Comparison of ENCODE assay signal across 5 fruit fly cellular contexts in genomic region chr3R:17116231-17116630, dm6.
TF ChIP-seq lines count a peak whose summit lies in the region.

No protein-coding gene starts in this region.

- no peak for TF ChIP-seq CTCF in whole organism, embryonic (GFP tag; optimal IDR thresholded peaks at IDR 0.05; lab: Kevin White, UChicago)

TF ChIP-seq in whole organism, adult, 20 proteins besides CTCF, POLR2A, EP300 and RAD21:
- peak; percentile 30 for TF ChIP-seq CG12768 (GFP tag; optimal IDR thresholded peaks at IDR 0.05; lab: Kevin White, UChicago)
- TF ChIP-seq CG5204 (GFP tag; optimal IDR thresholded peaks at IDR 0.05; lab: Kevin White, UChicago) = no peak
- peak; percentile 90 for TF ChIP-seq kay (GFP tag; lab: Kevin White, UChicago; ENCODE audit: borderline replicate concordance)
- TF ChIP-seq pad (GFP tag; optimal IDR thresholded peaks at IDR 0.05; lab: Kevin White, UChicago) = no peak
- TF ChIP-seq tj (GFP tag; optimal IDR thresholded peaks at IDR 0.05; lab: Kevin White, UChicago) = no peak
- TF ChIP-seq toe (GFP tag; optimal IDR thresholded peaks at IDR 0.05; lab: Kevin White, UChicago) = no peak
- no peak for TF ChIP-seq cnc (optimal IDR thresholded peaks at IDR 0.05; lab: Kevin White, UChicago)
- TF ChIP-seq CG7101 (tag; optimal IDR thresholded peaks at IDR 0.05; lab: Kevin White, UChicago) = peak; percentile 19
- TF ChIP-seq bab1 (GFP tag; optimal IDR thresholded peaks at IDR 0.05; lab: Kevin White, UChicago) = no peak
- no peak for TF ChIP-seq Clk (GFP tag; optimal IDR thresholded peaks at IDR 0.05; lab: Kevin White, UChicago)
- TF ChIP-seq Hr96 (GFP tag; optimal IDR thresholded peaks at IDR 0.05; lab: Kevin White, UChicago) = no peak
- TF ChIP-seq CG11617 (GFP tag; optimal IDR thresholded peaks at IDR 0.05; lab: Kevin White, UChicago) = no peak
- TF ChIP-seq ovo (GFP tag; optimal IDR thresholded peaks at IDR 0.05; lab: Kevin White, UChicago) = no peak
- TF ChIP-seq CG1620 (GFP tag; optimal IDR thresholded peaks at IDR 0.05; lab: Kevin White, UChicago) = no peak
- peak; percentile 43 for TF ChIP-seq CG14711 (tag; optimal IDR thresholded peaks at IDR 0.05; lab: Kevin White, UChicago)
- no peak for TF ChIP-seq CG33017 (tag; optimal IDR thresholded peaks at IDR 0.05; lab: Kevin White, UChicago)

TF ChIP-seq in whole organism, embryonic, 481 proteins besides CTCF, POLR2A, EP300 and RAD21:
- TF ChIP-seq CG13287 (GFP tag; IDR thresholded peaks at IDR 0.05; lab: Robert Waterston, UW; ENCODE audit: partially characterized antibody) = no peak
- TF ChIP-seq CG2199 (GFP tag; IDR thresholded peaks at IDR 0.05; lab: Robert Waterston, UW) = no peak
- TF ChIP-seq CG13624 (GFP tag; optimal IDR thresholded peaks at IDR 0.05; lab: Kevin White, UChicago) = no peak
- TF ChIP-seq lmd (GFP tag; IDR thresholded peaks at IDR 0.05; lab: Robert Waterston, UW) = 0 out of 2 replicates have a peak, but pooled peaks have one; percentile 21
- peak; percentile 3 for TF ChIP-seq lbe (GFP tag; optimal IDR thresholded peaks at IDR 0.05; lab: Kevin White, UChicago)
- TF ChIP-seq cg (GFP tag; optimal IDR thresholded peaks at IDR 0.05; lab: Kevin White, UChicago) = no peak
- TF ChIP-seq CG6854 (GFP tag; optimal IDR thresholded peaks at IDR 0.05; lab: Kevin White, UChicago) = no peak
- no peak for TF ChIP-seq CHES-1-like (GFP tag; optimal IDR thresholded peaks at IDR 0.05; lab: Kevin White, UChicago)

TF ChIP-seq in whole organism, prepupa, 60 proteins besides CTCF, POLR2A, EP300 and RAD21:
- TF ChIP-seq Gug (GFP tag; IDR thresholded peaks at IDR 0.05; lab: Robert Waterston, UW) (no peak), esn (GFP tag; optimal IDR thresholded peaks at IDR 0.05; lab: Kevin White, UChicago) (peak; percentile 14), Sox102F (GFP tag; optimal IDR thresholded peaks at IDR 0.05; lab: Kevin White, UChicago) (no peak), CG6163 (GFP tag; IDR thresholded peaks at IDR 0.05; lab: Robert Waterston, UW) (no peak), Met (GFP tag; optimal IDR thresholded peaks at IDR 0.05; lab: Kevin White, UChicago) (peak; percentile 35), cyc (GFP tag; optimal IDR thresholded peaks at IDR 0.05; lab: Kevin White, UChicago) (no peak), svp (GFP tag; lab: Kevin White, UChicago) (no peak), CG8319 (GFP tag; optimal IDR thresholded peaks at IDR 0.05; lab: Kevin White, UChicago) (no peak), Ets96B (tag; optimal IDR thresholded peaks at IDR 0.05; lab: Kevin White, UChicago) (no peak), CG11294 (GFP tag; IDR thresholded peaks at IDR 0.05; lab: Robert Waterston, UW) (no peak), CG6276 (GFP tag; optimal IDR thresholded peaks at IDR 0.05; lab: Kevin White, UChicago) (no peak), CG11762 (GFP tag; optimal IDR thresholded peaks at IDR 0.05; lab: Kevin White, UChicago; ENCODE audit: insufficient read depth) (no peak), vri (GFP tag; optimal IDR thresholded peaks at IDR 0.05; lab: Kevin White, UChicago) (peak; percentile 40), Eip78C (GFP tag; lab: Kevin White, UChicago) (peak; percentile 55)

TF ChIP-seq in whole organism, pupa, 21 proteins besides CTCF, POLR2A, EP300 and RAD21:
- TF ChIP-seq Snoo (tag; optimal IDR thresholded peaks at IDR 0.05; lab: Kevin White, UChicago) (no peak), rn (GFP tag; IDR thresholded peaks at IDR 0.05; lab: Robert Waterston, UW) (no peak), CG4496 (GFP tag; IDR thresholded peaks at IDR 0.05; lab: Robert Waterston, UW) (peak; percentile 46; the same call in 2 of the 3 replicates), gl (tag; optimal IDR thresholded peaks at IDR 0.05; lab: Kevin White, UChicago) (no peak), CG8159 (tag; optimal IDR thresholded peaks at IDR 0.05; lab: Kevin White, UChicago) (peak; percentile 43), EcR (GFP tag; optimal IDR thresholded peaks at IDR 0.05; lab: Kevin White, UChicago) (no peak), CG17806 (tag; optimal IDR thresholded peaks at IDR 0.05; lab: Kevin White, UChicago) (peak; percentile 14), CG12605 (GFP tag; IDR thresholded peaks at IDR 0.05; lab: Robert Waterston, UW) (no peak)

TF ChIP-seq in whole organism, wandering third instar larva, 38 proteins besides CTCF, POLR2A, EP300 and RAD21:
- TF ChIP-seq Hr83 (GFP tag; optimal IDR thresholded peaks at IDR 0.05; lab: Kevin White, UChicago; ENCODE audit: poor library complexity, severe bottlenecking) = peak; percentile 47
- peak; percentile 17 for TF ChIP-seq Hnf4 (GFP tag; optimal IDR thresholded peaks at IDR 0.05; lab: Kevin White, UChicago)
- TF ChIP-seq Rel (GFP tag; optimal IDR thresholded peaks at IDR 0.05; lab: Kevin White, UChicago) = no peak
- TF ChIP-seq Rel (tag; optimal IDR thresholded peaks at IDR 0.05; lab: Kevin White, UChicago) = no peak
- TF ChIP-seq fru (GFP tag; optimal IDR thresholded peaks at IDR 0.05; lab: Kevin White, UChicago) = peak; percentile 58
- no peak for TF ChIP-seq GATAd (GFP tag; optimal IDR thresholded peaks at IDR 0.05; lab: Kevin White, UChicago)
- peak; percentile 8 for TF ChIP-seq woc (GFP tag; optimal IDR thresholded peaks at IDR 0.05; lab: Kevin White, UChicago)
- no peak for TF ChIP-seq CG32264 (GFP tag; optimal IDR thresholded peaks at IDR 0.05; lab: Kevin White, UChicago)
- TF ChIP-seq dsf (GFP tag; optimal IDR thresholded peaks at IDR 0.05; lab: Kevin White, UChicago; ENCODE audit: borderline replicate concordance) = no peak
- no peak for TF ChIP-seq psq (GFP tag; optimal IDR thresholded peaks at IDR 0.05; lab: Kevin White, UChicago)
- no peak for TF ChIP-seq N (GFP tag; optimal IDR thresholded peaks at IDR 0.05; lab: Kevin White, UChicago)
- TF ChIP-seq Jra (GFP tag; optimal IDR thresholded peaks at IDR 0.05; lab: Kevin White, UChicago) = no peak
- peak; percentile 14 for TF ChIP-seq HLH106 (tag; optimal IDR thresholded peaks at IDR 0.05; lab: Kevin White, UChicago)
- TF ChIP-seq ey (GFP tag; optimal IDR thresholded peaks at IDR 0.05; lab: Kevin White, UChicago) = peak; percentile 62
- TF ChIP-seq h (GFP tag; optimal IDR thresholded peaks at IDR 0.05; lab: Kevin White, UChicago) = peak; percentile 22
- peak; percentile 28 for TF ChIP-seq OdsH (GFP tag; optimal IDR thresholded peaks at IDR 0.05; lab: Kevin White, UChicago)
- TF ChIP-seq sage (GFP tag; optimal IDR thresholded peaks at IDR 0.05; lab: Kevin White, UChicago) = no peak
- no peak for TF ChIP-seq Mio (GFP tag; optimal IDR thresholded peaks at IDR 0.05; lab: Kevin White, UChicago)
- TF ChIP-seq Dfd (GFP tag; optimal IDR thresholded peaks at IDR 0.05; lab: Kevin White, UChicago) = no peak
- no peak for TF ChIP-seq Abd-B (GFP tag; optimal IDR thresholded peaks at IDR 0.05; lab: Kevin White, UChicago)
- peak in 1 of 2 experiments; percentile 68 for TF ChIP-seq foxo (GFP tag; optimal IDR thresholded peaks at IDR 0.05; lab: Kevin White, UChicago)
- peak; percentile 2 for TF ChIP-seq tai (GFP tag; optimal IDR thresholded peaks at IDR 0.05; lab: Kevin White, UChicago)
- TF ChIP-seq dl (GFP tag; optimal IDR thresholded peaks at IDR 0.05; lab: Kevin White, UChicago; ENCODE audit: insufficient read depth in 1 of 2, partially characterized antibody in 2 of 2) = no peak
- TF ChIP-seq rgr (GFP tag; optimal IDR thresholded peaks at IDR 0.05; lab: Kevin White, UChicago) = peak; percentile 26
- no peak for TF ChIP-seq Vsx2 (GFP tag; optimal IDR thresholded peaks at IDR 0.05; lab: Kevin White, UChicago; ENCODE audit: partially characterized antibody)
- no peak for TF ChIP-seq brk (GFP tag; optimal IDR thresholded peaks at IDR 0.05; lab: Kevin White, UChicago)
- TF ChIP-seq br (GFP tag; optimal IDR thresholded peaks at IDR 0.05; lab: Kevin White, UChicago) = peak; percentile 68
- TF ChIP-seq pan (optimal IDR thresholded peaks at IDR 0.05; lab: Kevin White, UChicago) = no peak
- peak; percentile 17 for TF ChIP-seq dmrt93B (GFP tag; optimal IDR thresholded peaks at IDR 0.05; lab: Kevin White, UChicago)
- no peak for TF ChIP-seq Hr78 (GFP tag; optimal IDR thresholded peaks at IDR 0.05; lab: Kevin White, UChicago)
- no peak for TF ChIP-seq CrebA (GFP tag; optimal IDR thresholded peaks at IDR 0.05; lab: Kevin White, UChicago; ENCODE audit: borderline replicate concordance)
